Worm (Caenorhabditis elegans): ENCODE results near the gene srh-72.

Gene srh-72

ce11 chrII:1653397-1653796, 13.0 kb upstream of the srh-72 start, which contains the start of gene fbxb-15:
Gene fbxb-15 (minus strand): TSS chrII:1653497.
- TF ChIP-seq grh-1 (GFP tag; IDR thresholded peaks at IDR 0.05), result no peak
- TF ChIP-seq aly-2 (tag; optimal IDR thresholded peaks at IDR 0.05), result no peak
- TF ChIP-seq nhr-71 (tag; optimal IDR thresholded peaks at IDR 0.05), result no peak
- TF ChIP-seq mab-9 (GFP tag; IDR thresholded peaks at IDR 0.05), result no peak
- TF ChIP-seq mep-1 (tag; optimal IDR thresholded peaks at IDR 0.05), result no peak
- TF ChIP-seq hlh-4 (tag; optimal IDR thresholded peaks at IDR 0.05), result no peak

DNA sequence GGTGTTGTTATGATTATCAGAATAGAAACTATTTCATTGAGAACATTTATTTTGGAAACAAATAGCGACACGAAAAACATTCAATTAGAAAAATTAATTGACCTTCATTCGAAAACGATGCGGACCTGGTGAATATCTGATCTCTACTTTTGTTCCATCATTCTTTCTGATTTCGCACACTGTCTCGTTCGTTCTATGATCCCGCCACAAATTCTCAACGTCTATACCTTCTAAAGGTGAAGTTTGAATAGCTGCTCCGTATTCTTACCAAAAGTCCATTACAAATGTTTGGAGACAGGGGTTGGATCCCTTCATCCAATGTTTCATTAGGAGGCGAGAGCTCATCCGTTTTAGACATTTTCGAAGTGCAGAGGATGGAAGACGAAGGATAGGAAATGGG, 11.4 kb upstream of the srh-72 start, which contains the start of gene fbxb-16:
Gene fbxb-16, minus strand, starts transcription at position 101 of the 400 bp plus-strand sequence.
- TF ChIP-seq efl-1 (optimal IDR thresholded peaks at IDR 0.05) (no peak), efl-1 (GFP tag; optimal IDR thresholded peaks at IDR 0.05 in 1 of 2) (no peak), mab-9 (GFP tag; IDR thresholded peaks at IDR 0.05) (no peak), nhr-20 (tag; optimal IDR thresholded peaks at IDR 0.05) (no peak), nhr-85 (tag) (no peak), skn-1 (tag; optimal IDR thresholded peaks at IDR 0.05) (no peak), snpc-4 (tag; optimal IDR thresholded peaks at IDR 0.05) (no peak), dpl-1 (GFP tag; optimal IDR thresholded peaks at IDR 0.05) (no peak)

DNA sequence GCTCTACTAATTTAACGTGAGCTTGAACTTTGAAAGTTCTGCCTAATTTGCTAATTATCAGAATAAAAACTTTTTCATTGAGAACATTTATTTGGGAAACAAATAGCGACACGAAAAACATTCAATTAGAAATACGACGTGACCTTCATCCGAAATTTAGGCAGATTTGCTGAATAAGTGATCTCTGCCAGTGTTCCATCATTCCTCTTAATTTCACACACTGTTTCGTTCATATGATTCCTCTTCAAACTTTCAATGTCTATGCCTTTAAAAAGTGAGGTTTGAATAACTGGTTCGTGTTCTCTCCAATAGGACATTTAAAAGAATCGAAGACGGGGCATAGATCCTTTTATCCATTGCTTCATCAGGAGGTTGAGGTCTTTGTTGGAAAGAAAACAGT, 10.1 kb upstream of the srh-72 start, which contains the start of gene fbxb-20:
Gene fbxb-20, minus strand, starts transcription at position 101 of the 400 bp plus-strand sequence.
- TF ChIP-seq nhr-90 (tag; optimal IDR thresholded peaks at IDR 0.05; ENCODE audit: poor library complexity), result no peak
- TF ChIP-seq rnt-1 (tag; optimal IDR thresholded peaks at IDR 0.05), result no peak
- TF ChIP-seq xbp-1 (tag; optimal IDR thresholded peaks at IDR 0.05), result no peak
- no peak for TF ChIP-seq lir-3 (tag; optimal IDR thresholded peaks at IDR 0.05; ENCODE audit: poor library complexity)
- TF ChIP-seq Y116A8C.19 (tag; optimal IDR thresholded peaks at IDR 0.05; ENCODE audit: borderline replicate concordance), result no peak
- no peak for TF ChIP-seq fos-1 (tag; optimal IDR thresholded peaks at IDR 0.05)
- TF ChIP-seq skn-1 (tag; optimal IDR thresholded peaks at IDR 0.05), result no peak
- TF ChIP-seq ets-5 (GFP tag; IDR thresholded peaks at IDR 0.05), result no peak
- no peak for TF ChIP-seq unc-30 (tag; optimal IDR thresholded peaks at IDR 0.05)
- TF ChIP-seq lin-14 (GFP tag; optimal IDR thresholded peaks at IDR 0.05), result no peak
- TF ChIP-seq nhr-77 (tag; optimal IDR thresholded peaks at IDR 0.05), result no peak
- TF ChIP-seq hlh-17 (GFP tag; optimal IDR thresholded peaks at IDR 0.05; ENCODE audit: borderline replicate concordance), result no peak

DNA sequence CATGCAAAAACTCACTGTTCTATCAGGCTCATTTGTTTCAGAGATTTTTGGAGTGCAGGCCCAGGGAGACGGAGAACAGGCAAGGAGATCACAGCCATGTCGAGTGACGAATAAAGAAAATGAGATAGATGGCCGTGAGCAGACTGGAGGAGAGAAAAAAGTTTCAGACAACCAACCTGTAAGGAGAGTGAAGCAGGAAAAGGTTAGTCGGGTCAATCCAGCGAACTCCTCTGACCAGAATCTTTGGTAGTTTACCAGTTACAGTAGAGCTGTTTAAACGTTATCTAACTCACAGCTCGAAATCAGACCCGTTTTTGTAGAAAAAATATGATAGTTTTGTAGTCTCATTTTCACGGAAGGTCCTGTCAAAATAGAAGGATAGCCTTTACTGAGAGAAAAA, 8.4 kb upstream of the srh-72 start, which contains the start of gene fbxb-21:
Gene fbxb-21, minus strand, starts transcription at position 101 of the 400 bp plus-strand sequence.
- no peak for TF ChIP-seq lin-15B (tag; optimal IDR thresholded peaks at IDR 0.05)
- TF ChIP-seq ama-1 (optimal IDR thresholded peaks at IDR 0.05), result no peak
- TF ChIP-seq aha-1 (tag; optimal IDR thresholded peaks at IDR 0.05), result no peak
- TF ChIP-seq swsn-7 (tag; optimal IDR thresholded peaks at IDR 0.05), result no peak
- TF ChIP-seq sox-4 (tag; optimal IDR thresholded peaks at IDR 0.05), result no peak
- TF ChIP-seq efl-3 (GFP tag; optimal IDR thresholded peaks at IDR 0.05), result no peak
- no peak for TF ChIP-seq nhr-237 (tag; optimal IDR thresholded peaks at IDR 0.05)
- no peak for TF ChIP-seq tlp-1 (tag; optimal IDR thresholded peaks at IDR 0.05)
- no peak for TF ChIP-seq egl-27 (tag; optimal IDR thresholded peaks at IDR 0.05)
- TF ChIP-seq xbp-1 (tag; optimal IDR thresholded peaks at IDR 0.05), result no peak
- no peak for TF ChIP-seq egl-13 (tag; optimal IDR thresholded peaks at IDR 0.05)

DNA sequence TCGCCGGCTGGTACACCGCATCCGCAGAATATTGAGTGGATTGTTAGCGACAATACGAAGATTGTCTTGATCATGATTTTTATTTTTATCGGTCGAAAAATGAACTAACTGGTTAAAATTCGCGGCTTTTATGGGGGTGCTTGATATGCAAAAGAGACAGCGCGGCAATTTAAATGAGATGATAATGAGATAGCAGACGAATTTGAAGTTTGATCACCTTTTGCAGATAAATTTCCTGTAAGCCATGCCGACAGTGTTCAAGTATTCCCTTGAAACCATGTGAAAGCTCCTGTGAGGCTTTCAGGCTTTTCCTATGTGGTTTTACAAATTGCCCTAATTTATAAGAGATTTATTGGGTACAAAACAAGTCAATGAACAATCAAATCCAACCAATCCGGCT, 5.8 kb upstream of the srh-72 start, which contains the start of gene ZC204.17:
Gene ZC204.17, minus strand, starts transcription at position 101 of the 400 bp plus-strand sequence.
- TF ChIP-seq mdl-1 (tag; optimal IDR thresholded peaks at IDR 0.05) (no peak), snu-23 (GFP tag; optimal IDR thresholded peaks at IDR 0.05) (no peak), sptf-1 (tag; optimal IDR thresholded peaks at IDR 0.05) (no peak), elt-2 (tag; optimal IDR thresholded peaks at IDR 0.05) (no peak), egl-27 (tag; optimal IDR thresholded peaks at IDR 0.05) (no peak), ces-1 (GFP tag; optimal IDR thresholded peaks at IDR 0.05) (no peak), ztf-4 (tag; optimal IDR thresholded peaks at IDR 0.05) (no peak), tlp-1 (tag; optimal IDR thresholded peaks at IDR 0.05) (no peak)

Measured in whole organism, L1 larva.